Worm (Caenorhabditis elegans): ENCODE measurements around the gene fbxc-34.

DNA sequence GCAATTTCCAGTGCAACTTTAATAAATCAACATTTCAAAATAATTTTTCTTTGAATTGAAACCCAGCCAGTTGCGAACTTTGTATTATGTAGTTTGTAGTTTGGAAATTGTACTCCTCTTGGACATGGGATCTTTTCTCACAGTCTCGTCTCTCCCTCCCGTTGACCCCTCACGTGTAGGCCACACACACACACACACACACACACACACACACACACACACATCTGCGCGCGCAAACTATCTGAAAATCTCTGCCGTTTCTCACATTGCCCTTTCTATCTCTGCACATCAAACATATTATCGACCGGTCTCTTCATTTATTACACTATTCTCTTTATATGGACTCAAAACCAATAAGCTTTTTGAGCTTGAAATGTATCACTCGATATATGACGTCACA is 9.8 kb downstream of the fbxc-34 start, which contains the start of gene fbxc-36:
- no peak for TF ChIP-seq pha-4 (tag; optimal IDR thresholded peaks at IDR 0.05)
- TF ChIP-seq ceh-82 (tag; optimal IDR thresholded peaks at IDR 0.05), result no peak
- TF ChIP-seq unc-39 (tag; optimal IDR thresholded peaks at IDR 0.05), result no peak
- TF ChIP-seq nhr-77 (tag; optimal IDR thresholded peaks at IDR 0.05), result no peak
- TF ChIP-seq ceh-9 (tag; optimal IDR thresholded peaks at IDR 0.05), result no peak
- no peak for TF ChIP-seq egl-27 (tag; optimal IDR thresholded peaks at IDR 0.05)
- no peak for TF ChIP-seq snpc-4 (tag; optimal IDR thresholded peaks at IDR 0.05)
- TF ChIP-seq unc-62 (GFP tag; optimal IDR thresholded peaks at IDR 0.05), result no peak
- no peak for TF ChIP-seq lsy-12 (tag; optimal IDR thresholded peaks at IDR 0.05)
